Worm (Caenorhabditis elegans) whole organism, mixed stage, embryonic: ENCODE results near the gene F41C3.1.

Source experiments
- elt-1 ChIP-seq: sonication (generic microtip); optimal IDR thresholded peaks from 2 replicates; lab custom pipeline; 2017; ENCODE audit warnings: missing genetic modification characterization, mild to moderate bottlenecking, missing compliant biosample characterization, antibody characterized with exemption, moderate library complexity, borderline replicate concordance; ENCODE audit not compliant: insufficient read depth
- lsy-2 ChIP-seq: fragments of 150-350 bp; optimal IDR thresholded peaks from 2 replicates; lab custom pipeline; 2014; ENCODE audit warnings: missing biosample characterization, missing genetic modification characterization
- mab-5 ChIP-seq: fragments of 150-350 bp; optimal IDR thresholded peaks from 2 replicates; lab custom pipeline; 2014; ENCODE audit warnings: missing biosample characterization, missing genetic modification characterization
- mep-1 ChIP-seq: fragments of 150-350 bp; optimal IDR thresholded peaks from 2 replicates; lab custom pipeline; 2017; ENCODE audit warnings: missing biosample characterization, missing genetic modification reagents, missing genetic modification characterization, inconsistent platforms
- zip-8 ChIP-seq: fragments of 150-350 bp; optimal IDR thresholded peaks from 2 replicates; lab custom pipeline; 2014; ENCODE audit warnings: missing biosample characterization, missing genetic modification characterization

ce11 chrII:4769886-4770285 lies 17.8 kb downstream of the F41C3.1 start:
- TF ChIP-seq mab-5 (tag; lab: Kevin White, UChicago): no peak
- TF ChIP-seq elt-1 (tag; lab: Kevin White, UChicago): no peak
- TF ChIP-seq zip-8 (tag; lab: Kevin White, UChicago): no peak
- TF ChIP-seq mep-1: no peak
- TF ChIP-seq lsy-2: no peak
